Worm (Caenorhabditis elegans) whole organism, early embryonic: Measurements from ENCODE around the gene col-13.

Experiments
- B0310.2 ChIP-seq: sonication (generic microtip); optimal IDR thresholded peaks from 2 replicates; lab custom pipeline; 2016; ENCODE audit warnings: mild to moderate bottlenecking, missing genetic modification characterization, missing compliant biosample characterization
- F13C5.2 ChIP-seq: sonication (generic microtip); optimal IDR thresholded peaks from 2 replicates; lab custom pipeline; 2017; ENCODE audit warnings: mild to moderate bottlenecking, missing genetic modification characterization, inconsistent platforms, missing compliant biosample characterization
- aly-1 ChIP-seq: sonication (generic microtip); optimal IDR thresholded peaks from 2 replicates; lab custom pipeline; 2016; ENCODE audit warnings: missing genetic modification characterization, missing compliant biosample characterization
- ama-1 ChIP-seq: fragments of 150-350 bp; optimal IDR thresholded peaks from 2 replicates; lab custom pipeline; 2014
- ceh-13 ChIP-seq: fragments of 200-800 bp; sonication (Bioruptor generic); optimal IDR thresholded peaks from 2 replicates; lab custom pipeline; 2018; ENCODE audit warnings: mild to moderate bottlenecking, missing genetic modification characterization, missing compliant biosample characterization
- ceh-36 ChIP-seq: sonication (generic microtip); optimal IDR thresholded peaks from 2 replicates; lab custom pipeline; 2016; ENCODE audit warnings: missing genetic modification characterization, inconsistent platforms, missing compliant biosample characterization
- ets-7 ChIP-seq: sonication (generic microtip); optimal IDR thresholded peaks from 2 replicates; lab custom pipeline; 2016; ENCODE audit warnings: missing genotype, missing genetic modification characterization, missing compliant biosample characterization
- flt-1 ChIP-seq: fragments of 200-800 bp; sonication (Bioruptor generic); IDR thresholded peaks from 2 replicates; pipeline ENCODE4 v1.3.6; 2022; ENCODE audit warnings: missing genetic modification characterization, missing compliant biosample characterization
- hmbx-1 ChIP-seq: sonication (generic microtip); optimal IDR thresholded peaks from 2 replicates; lab custom pipeline; 2016; ENCODE audit warnings: mild to moderate bottlenecking, missing genetic modification characterization, missing compliant biosample characterization
- hmg-4 ChIP-seq: fragments of 200-800 bp; sonication (Bioruptor generic); optimal IDR thresholded peaks from 2 replicates; lab custom pipeline; 2018; ENCODE audit warnings: mild to moderate bottlenecking, missing genetic modification characterization, missing compliant biosample characterization
- hnd-1 ChIP-seq: sonication (generic microtip); optimal IDR thresholded peaks from 2 replicates; lab custom pipeline; 2016; ENCODE audit warnings: missing genetic modification characterization, missing compliant biosample characterization
- pes-1 ChIP-seq: fragments of 200-800 bp; sonication (Bioruptor generic); IDR thresholded peaks from 2 replicates; pipeline ENCODE4 v1.3.6; 2022; ENCODE audit warnings: missing genetic modification reagents, missing genetic modification characterization, missing compliant biosample characterization
- scrt-1 ChIP-seq: fragments of 200-800 bp; sonication (Bioruptor generic); IDR thresholded peaks from 2 replicates; pipeline ENCODE4 v1.3.6; 2022; ENCODE audit warnings: missing genetic modification characterization, missing compliant biosample characterization
- sea-1 ChIP-seq: fragments of 200-800 bp; sonication (Bioruptor generic); conservative IDR thresholded peaks from 2 replicates; pipeline ENCODE4 v1.3.6; 2022; ENCODE audit warnings: missing genetic modification characterization, missing compliant biosample characterization
- tbx-11 ChIP-seq: fragments of 200-800 bp; sonication (Bioruptor generic); IDR thresholded peaks from 2 replicates; pipeline ENCODE4 v1.3.6; 2022; ENCODE audit warnings: missing genetic modification characterization, missing compliant biosample characterization
- tbx-37 ChIP-seq: fragments of 200-800 bp; sonication (Bioruptor generic); conservative IDR thresholded peaks from 2 replicates; pipeline ENCODE4 v1.3.6; 2022; ENCODE audit warnings: missing genetic modification reagents, missing genetic modification characterization, missing compliant biosample characterization
- tra-4 ChIP-seq: sonication (generic microtip); optimal IDR thresholded peaks from 2 replicates; lab custom pipeline; 2017; ENCODE audit warnings: missing genetic modification characterization, missing compliant biosample characterization

The col-13 gene

DNA sequence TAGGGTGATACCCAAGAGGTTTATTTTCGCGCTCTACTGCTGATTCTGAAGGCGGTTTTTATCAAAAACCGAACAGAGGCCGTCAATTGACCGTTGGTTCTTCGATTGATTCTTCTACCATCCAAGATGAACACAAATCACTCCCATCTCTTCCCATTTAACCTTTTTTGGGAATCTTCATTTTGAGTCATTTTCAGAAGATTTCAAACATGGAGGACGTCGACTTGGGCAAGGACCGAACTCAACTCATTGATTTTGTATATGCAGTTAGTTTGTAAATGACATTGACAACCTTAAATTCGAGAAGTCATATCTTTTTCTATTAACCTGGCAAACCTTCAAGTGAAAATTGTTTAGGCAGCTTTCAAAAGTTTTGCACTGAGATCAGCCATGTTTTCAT is 33.4 kb downstream of the col-13 start, which contains the start of gene AC3.5:
Gene AC3.5, plus strand, starts transcription at position 210 of the 400 bp plus-strand sequence.
- TF ChIP-seq ama-1 (no peak), ets-7 (tag; lab: Kevin White, UChicago) (no peak), flt-1 (no peak)

DNA sequence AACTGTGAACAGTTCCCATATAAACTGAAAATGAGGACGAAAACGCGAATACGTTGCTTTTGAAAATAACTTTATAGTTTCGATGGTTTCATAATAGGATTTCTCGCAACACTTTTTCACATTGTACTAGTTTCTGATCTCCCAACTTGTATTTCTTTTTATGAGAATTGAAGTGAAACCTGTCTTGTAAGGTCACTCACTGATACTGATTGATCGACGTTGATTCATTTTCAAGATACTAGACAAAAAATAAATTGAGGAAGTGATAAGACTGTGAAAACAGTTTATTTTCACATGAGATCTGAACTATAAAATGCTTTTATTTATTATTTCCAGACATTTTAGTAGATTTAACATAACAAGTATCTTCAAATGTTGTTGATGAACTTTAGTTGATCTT is 34.3 kb downstream of the col-13 start:
- no peak for TF ChIP-seq scrt-1 (GFP tag; lab: Robert Waterston, UW)

DNA sequence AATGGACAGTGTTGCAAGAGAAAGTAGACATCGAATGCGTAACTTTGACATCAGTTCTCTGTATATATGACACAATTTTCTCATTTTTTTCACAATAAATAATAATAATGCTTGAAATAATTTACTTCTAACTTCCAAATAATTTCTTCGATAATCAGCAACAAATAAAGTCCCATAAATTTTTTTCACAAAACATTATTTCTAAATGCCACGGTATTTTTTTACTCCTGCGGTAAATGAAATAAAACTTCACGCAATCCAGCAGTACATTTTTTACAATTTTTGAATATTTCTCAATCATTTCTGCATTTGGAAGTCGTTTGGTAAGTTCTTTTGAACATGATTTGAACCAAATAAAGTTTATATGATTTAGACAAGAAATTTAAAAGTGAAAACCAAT is 37.8 kb downstream of the col-13 start, which contains the start of gene spe-10:
Gene spe-10, plus strand, starts transcription at position 301 of the 400 bp plus-strand sequence.
- TF ChIP-seq tbx-37 (GFP tag; lab: Robert Waterston, UW), result no peak
- TF ChIP-seq tra-4 (tag; lab: Kevin White, UChicago), result no peak
- no peak for TF ChIP-seq flt-1
- no peak for TF ChIP-seq scrt-1 (GFP tag; lab: Robert Waterston, UW)
- TF ChIP-seq aly-1 (tag; lab: Kevin White, UChicago), result no peak
- TF ChIP-seq ama-1, result no peak
- TF ChIP-seq F13C5.2 (tag; lab: Kevin White, UChicago), result no peak
- TF ChIP-seq hnd-1, result no peak
- no peak for TF ChIP-seq hmbx-1 (tag; lab: Kevin White, UChicago)
- TF ChIP-seq ceh-13 (GFP tag; lab: Kevin White, UChicago), result no peak

DNA sequence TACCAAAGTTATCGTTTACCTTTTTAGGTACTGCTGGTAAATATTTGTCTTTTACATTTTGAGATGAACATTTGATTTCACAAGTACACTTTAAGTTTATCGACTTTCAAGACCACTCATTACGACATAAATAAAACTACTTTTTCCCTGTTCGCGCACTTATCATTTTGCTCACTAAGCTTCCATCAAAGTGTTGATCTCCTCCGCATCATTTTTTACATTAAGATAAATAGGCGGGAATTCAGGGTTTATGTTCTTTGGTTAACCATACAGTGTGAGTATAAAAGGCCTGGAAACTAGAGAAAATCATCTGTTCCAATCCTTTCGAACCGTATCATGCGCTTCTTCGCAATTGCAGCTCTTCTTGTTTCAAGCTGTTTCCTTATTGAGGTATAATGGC is 39.6 kb downstream of the col-13 start, which contains the start of gene pqn-2:
Gene pqn-2, plus strand, starts transcription at position 301 of the 400 bp plus-strand sequence.
- TF ChIP-seq tra-4 (tag; lab: Kevin White, UChicago) (no peak), ceh-36 (tag; lab: Kevin White, UChicago) (no peak), hmbx-1 (tag; lab: Kevin White, UChicago) (no peak), pes-1 (GFP tag; lab: Robert Waterston, UW) (no peak), hnd-1 (no peak), F13C5.2 (tag; lab: Kevin White, UChicago) (no peak), ceh-13 (GFP tag; lab: Kevin White, UChicago) (no peak), sea-1 (GFP tag; lab: Robert Waterston, UW) (no peak), hmg-4 (GFP tag; lab: Kevin White, UChicago) (no peak), B0310.2 (tag; lab: Kevin White, UChicago) (no peak), aly-1 (tag; lab: Kevin White, UChicago) (no peak), flt-1 (no peak), tbx-11 (GFP tag; lab: Robert Waterston, UW) (no peak)

DNA sequence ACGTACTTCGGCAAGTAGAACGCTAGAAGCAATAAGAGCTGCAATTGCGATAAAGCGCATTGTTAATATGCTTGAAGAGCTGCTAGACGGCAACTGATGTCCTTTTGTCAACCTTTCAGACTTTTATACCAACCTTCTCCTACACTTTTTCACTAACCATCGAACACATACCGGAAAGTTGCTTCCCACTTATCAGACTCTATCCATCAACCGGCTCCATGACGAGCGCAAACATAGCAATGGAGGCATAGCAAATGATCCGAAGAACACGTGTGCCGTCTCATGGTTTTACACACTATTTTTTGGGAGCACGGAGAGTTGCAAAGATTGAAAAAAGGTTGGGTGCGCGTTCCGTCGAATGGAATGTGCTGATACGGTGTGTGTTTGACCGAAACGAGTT is 40.0 kb downstream of the col-13 start, which contains the start of gene abu-1:
Gene abu-1, minus strand, starts transcription at position 101 of the 400 bp plus-strand sequence.
- TF ChIP-seq pes-1 (GFP tag; lab: Robert Waterston, UW) (no peak), hmbx-1 (tag; lab: Kevin White, UChicago) (no peak), F13C5.2 (tag; lab: Kevin White, UChicago) (no peak), flt-1 (no peak), ceh-13 (GFP tag; lab: Kevin White, UChicago) (no peak), tra-4 (tag; lab: Kevin White, UChicago) (no peak), tbx-37 (GFP tag; lab: Robert Waterston, UW) (no peak), ets-7 (tag; lab: Kevin White, UChicago) (no peak), ceh-36 (tag; lab: Kevin White, UChicago) (no peak), sea-1 (GFP tag; lab: Robert Waterston, UW) (no peak), aly-1 (tag; lab: Kevin White, UChicago) (no peak), hnd-1 (no peak)

DNA sequence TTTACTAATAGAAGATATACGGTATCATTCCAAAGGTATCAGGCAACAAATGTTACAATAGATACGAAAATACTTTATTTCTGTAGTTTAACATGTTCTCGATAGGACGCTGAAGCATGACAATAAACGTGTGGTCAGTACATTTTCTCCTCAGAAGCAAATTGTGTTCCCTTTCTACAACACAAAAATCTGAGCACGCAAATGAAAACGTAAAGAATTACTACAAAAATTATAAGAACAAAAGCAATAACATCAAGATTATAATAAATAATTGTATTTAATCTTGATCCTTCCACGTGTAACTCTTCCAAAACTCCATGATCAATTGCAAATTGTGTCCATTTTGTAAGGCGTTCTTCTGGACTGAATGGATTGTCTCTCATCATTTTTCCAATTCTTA is 41.9 kb downstream of the col-13 start:
- TF ChIP-seq scrt-1 (GFP tag; lab: Robert Waterston, UW), result no peak
- no peak for TF ChIP-seq hnd-1
- no peak for TF ChIP-seq tra-4 (tag; lab: Kevin White, UChicago)
- TF ChIP-seq B0310.2 (tag; lab: Kevin White, UChicago), result no peak
- no peak for TF ChIP-seq hmbx-1 (tag; lab: Kevin White, UChicago)
- no peak for TF ChIP-seq hmg-4 (GFP tag; lab: Kevin White, UChicago)
- no peak for TF ChIP-seq tbx-37 (GFP tag; lab: Robert Waterston, UW)
- no peak for TF ChIP-seq pes-1 (GFP tag; lab: Robert Waterston, UW)

DNA sequence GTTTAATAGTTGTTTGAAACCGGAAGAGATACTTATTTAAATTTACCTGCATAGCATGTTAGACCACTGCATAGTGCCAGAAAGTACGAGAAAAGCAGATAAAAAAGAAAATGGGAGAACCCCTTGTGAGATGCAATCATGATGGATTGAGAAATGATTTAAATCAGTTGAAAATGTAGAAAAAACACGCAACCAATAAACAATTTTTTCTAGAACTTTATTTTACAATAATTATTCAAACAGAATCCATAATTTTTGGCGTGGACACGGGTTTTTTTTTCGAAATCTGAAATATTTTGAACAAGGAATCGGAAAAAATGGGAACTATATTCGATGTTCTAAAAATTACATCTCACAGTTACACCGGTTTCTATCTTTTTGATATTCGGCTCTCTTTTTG is 42.4 kb downstream of the col-13 start, which contains the start of gene AC3.12:
Gene AC3.12, minus strand, starts transcription at position 101 of the 400 bp plus-strand sequence.
- TF ChIP-seq flt-1 (no peak), ceh-36 (tag; lab: Kevin White, UChicago) (no peak), hmbx-1 (tag; lab: Kevin White, UChicago) (no peak), tra-4 (tag; lab: Kevin White, UChicago) (no peak), sea-1 (GFP tag; lab: Robert Waterston, UW) (no peak), pes-1 (GFP tag; lab: Robert Waterston, UW) (no peak), tbx-37 (GFP tag; lab: Robert Waterston, UW) (no peak), F13C5.2 (tag; lab: Kevin White, UChicago) (no peak), B0310.2 (tag; lab: Kevin White, UChicago) (no peak), ets-7 (tag; lab: Kevin White, UChicago) (no peak), tbx-11 (GFP tag; lab: Robert Waterston, UW) (no peak)

DNA sequence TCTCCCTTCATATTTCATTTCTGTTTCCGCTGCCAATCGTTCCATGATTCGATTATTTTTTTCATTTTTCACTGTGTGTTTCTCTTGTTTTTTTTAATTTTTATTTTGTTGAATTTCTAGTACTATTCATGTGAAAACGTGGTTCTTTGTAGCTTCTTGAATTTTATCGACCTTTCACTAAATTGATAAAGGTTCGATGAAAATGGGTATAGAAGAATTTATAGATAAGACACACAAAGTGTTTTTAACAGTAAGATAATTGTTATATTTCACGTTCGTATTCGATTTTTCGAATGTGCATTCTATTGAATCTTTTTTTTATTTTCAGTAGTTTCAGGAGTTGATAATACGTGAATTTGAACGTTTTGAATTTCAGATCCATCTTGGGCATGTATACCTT is 49.8 kb downstream of the col-13 start, which contains the start of gene ugt-49:
Gene ugt-49, plus strand, starts transcription at position 371 of the 400 bp plus-strand sequence.
- TF ChIP-seq flt-1, result no peak
- TF ChIP-seq ceh-13 (GFP tag; lab: Kevin White, UChicago), result no peak
- no peak for TF ChIP-seq ceh-36 (tag; lab: Kevin White, UChicago)
